Fruit fly (Drosophila melanogaster) whole organism, embryonic: Measurements from ENCODE around the gene Scox.

Experiments
- Asciz ChIP-seq: fragments of 200-800 bp; sonication (Bioruptor generic); optimal IDR thresholded peaks from 2 replicates; lab custom pipeline; 2017; ENCODE audit warnings: missing biosample characterization, mild to moderate bottlenecking, missing genetic modification characterization, missing genetic modification reagents
- Bdp1 ChIP-seq: fragments of 200-800 bp; sonication (Bioruptor generic); optimal IDR thresholded peaks from 3 replicates; lab custom pipeline; 2016; ENCODE audit warnings: missing biosample characterization, missing genetic modification characterization
- Blimp-1 ChIP-seq: fragments of 200-800 bp; sonication (Bioruptor generic); optimal IDR thresholded peaks from 3 replicates; lab custom pipeline; 2018; ENCODE audit warnings: missing biosample characterization, missing genetic modification characterization, mild to moderate bottlenecking, moderate library complexity, missing genetic modification reagents
- Bteb2 ChIP-seq: fragments of 200-800 bp; sonication (Bioruptor generic); optimal IDR thresholded peaks from 2 replicates; lab custom pipeline; 2016; ENCODE audit warnings: missing biosample characterization, missing genetic modification characterization
- CG11456 ChIP-seq: fragments of 200-800 bp; sonication (Bioruptor generic); IDR thresholded peaks from 3 replicates; pipeline ENCODE4 v1.3.6; 2022; ENCODE audit warnings: missing biosample characterization, missing genetic modification characterization
- CG12155 ChIP-seq: fragments of 200-800 bp; sonication (Bioruptor generic); optimal IDR thresholded peaks from 3 replicates; lab custom pipeline; 2016; ENCODE audit warnings: missing biosample characterization, missing genetic modification characterization
- CG15601 ChIP-seq: fragments of 200-800 bp; sonication (Bioruptor generic); optimal IDR thresholded peaks from 3 replicates; lab custom pipeline; 2019; ENCODE audit warnings: missing biosample characterization, mild to moderate bottlenecking, missing genetic modification characterization, moderate library complexity
- CG18011 ChIP-seq: fragments of 200-800 bp; sonication (Bioruptor generic); optimal IDR thresholded peaks from 2 replicates; lab custom pipeline; 2017; ENCODE audit warnings: missing biosample characterization, missing genetic modification characterization, mild to moderate bottlenecking, moderate library complexity, missing genotype
- CG18476 ChIP-seq: fragments of 200-800 bp; sonication (Bioruptor generic); optimal IDR thresholded peaks from 2 replicates; lab custom pipeline; 2016; ENCODE audit warnings: missing biosample characterization, mild to moderate bottlenecking, missing genetic modification characterization
- CG2116 ChIP-seq: fragments of 200-800 bp; sonication (Bioruptor generic); optimal IDR thresholded peaks from 3 replicates; lab custom pipeline; 2018; ENCODE audit warnings: missing biosample characterization, mild to moderate bottlenecking, missing genetic modification characterization
- CG32532 ChIP-seq: fragments of 200-800 bp; sonication (Bioruptor generic); IDR thresholded peaks from 2 replicates; pipeline ENCODE4 v1.3.6; 2022; ENCODE audit warnings: missing biosample characterization, missing genetic modification characterization
- CG4282 ChIP-seq: fragments of 200-800 bp; sonication (Bioruptor generic); optimal IDR thresholded peaks from 2 replicates; lab custom pipeline; 2016; ENCODE audit warnings: missing biosample characterization, missing genetic modification characterization
- CG4328 ChIP-seq: fragments of 200-800 bp; sonication (Bioruptor generic); optimal IDR thresholded peaks from 3 replicates; lab custom pipeline; 2017; ENCODE audit warnings: missing biosample characterization, missing genetic modification reagents, missing genetic modification characterization
- CG6854 ChIP-seq: fragments of 200-800 bp; sonication (Bioruptor generic); optimal IDR thresholded peaks from 3 replicates; lab custom pipeline; 2017; ENCODE audit warnings: missing biosample characterization, mild to moderate bottlenecking, missing genetic modification characterization
- CG7928 ChIP-seq: fragments of 200-800 bp; sonication (Bioruptor generic); optimal IDR thresholded peaks from 2 replicates; lab custom pipeline; 2017; ENCODE audit warnings: missing biosample characterization, mild to moderate bottlenecking, missing genetic modification characterization
- CG8281 ChIP-seq: fragments of 200-800 bp; sonication (Bioruptor generic); optimal IDR thresholded peaks from 2 replicates; lab custom pipeline; 2018; ENCODE audit warnings: missing biosample characterization, mild to moderate bottlenecking, missing genetic modification characterization, moderate library complexity
- CG8924 ChIP-seq: fragments of 200-800 bp; optimal IDR thresholded peaks from 3 replicates; lab custom pipeline; 2019; ENCODE audit warnings: missing biosample characterization, mild to moderate bottlenecking, missing genetic modification characterization, moderate library complexity
- CG8944 ChIP-seq: fragments of 200-800 bp; sonication (Bioruptor generic); optimal IDR thresholded peaks from 3 replicates; lab custom pipeline; 2016; ENCODE audit warnings: missing biosample characterization, missing genetic modification characterization
- Camta ChIP-seq: fragments of 200-800 bp; sonication (Bioruptor generic); optimal IDR thresholded peaks from 2 replicates; lab custom pipeline; 2016; ENCODE audit warnings: missing biosample characterization, missing genetic modification characterization
- Dip2 ChIP-seq: fragments of 200-800 bp; sonication (Bioruptor generic); IDR thresholded peaks from 2 replicates; pipeline ENCODE4 v1.3.6; 2022; ENCODE audit warnings: missing biosample characterization, missing genetic modification characterization
- Dref ChIP-seq: fragments of 200-800 bp; sonication (Bioruptor generic); IDR thresholded peaks from 2 replicates; pipeline ENCODE4 v1.3.6; 2022; ENCODE audit warnings: missing biosample characterization, missing genetic modification characterization
- Drgx ChIP-seq: fragments of 200-800 bp; sonication (Bioruptor generic); IDR thresholded peaks from 2 replicates; pipeline ENCODE4 v1.3.6; 2022; ENCODE audit warnings: missing biosample characterization, missing genetic modification characterization
- Hr51 ChIP-seq, 2 experiments: fragments of 200-800 bp; sonication (Bioruptor generic); optimal IDR thresholded peaks; 2 replicates in 1 of 2; 3 replicates in 1 of 2; lab custom pipeline; 2016 to 2018; ENCODE audit warnings: missing biosample characterization in 2 of 2, missing genetic modification characterization in 2 of 2, mild to moderate bottlenecking in 1 of 2, moderate library complexity in 1 of 2
- Meics ChIP-seq: fragments of 200-800 bp; sonication (Bioruptor generic); optimal IDR thresholded peaks from 2 replicates; lab custom pipeline; 2017; ENCODE audit warnings: missing biosample characterization, mild to moderate bottlenecking, missing genetic modification characterization
- Nf-YC ChIP-seq: fragments of 200-800 bp; optimal IDR thresholded peaks from 3 replicates; lab custom pipeline; 2019; ENCODE audit warnings: missing biosample characterization, mild to moderate bottlenecking, missing genetic modification characterization, moderate library complexity
- Rfx ChIP-seq: fragments of 200-800 bp; sonication (Bioruptor generic); IDR thresholded peaks from 2 replicates; pipeline ENCODE4 v1.3.6; 2022; ENCODE audit warnings: missing biosample characterization, missing genetic modification characterization
- Xbp1 ChIP-seq: fragments of 200-800 bp; sonication (Bioruptor generic); optimal IDR thresholded peaks from 3 replicates; lab custom pipeline; 2016; ENCODE audit warnings: missing biosample characterization, mild to moderate bottlenecking, missing genetic modification characterization
- ash1 ChIP-seq: fragments of 200-800 bp; sonication (Bioruptor generic); optimal IDR thresholded peaks from 2 replicates; lab custom pipeline; 2018; ENCODE audit warnings: missing biosample characterization, mild to moderate bottlenecking, missing genetic modification characterization
- bab2 ChIP-seq: fragments of 200-800 bp; sonication (Bioruptor generic); optimal IDR thresholded peaks from 2 replicates; lab custom pipeline; 2016; ENCODE audit warnings: missing biosample characterization, missing genetic modification characterization
- bsh ChIP-seq, 2 experiments: fragments of 200-800 bp; sonication (Bioruptor generic); optimal IDR thresholded peaks; 2 replicates each; lab custom pipeline; 2017 to 2018; ENCODE audit warnings: mild to moderate bottlenecking in 2 of 2, missing biosample characterization in 2 of 2, missing genetic modification characterization in 2 of 2, moderate library complexity in 1 of 2
- chif ChIP-seq, 2 experiments: fragments of 200-800 bp; sonication (Bioruptor generic); optimal IDR thresholded peaks; 3 replicates each; lab custom pipeline; 2016; ENCODE audit warnings: missing biosample characterization in 2 of 2, missing genetic modification characterization in 2 of 2
- chinmo ChIP-seq: fragments of 200-800 bp; sonication (Bioruptor generic); IDR thresholded peaks from 4 replicates; pipeline ENCODE4 v1.3.6; 2022; ENCODE audit warnings: missing biosample characterization, missing genetic modification characterization; ENCODE audit not compliant: partially characterized antibody
- dan ChIP-seq: fragments of 200-800 bp; sonication (Bioruptor generic); IDR thresholded peaks from 2 replicates; pipeline ENCODE4 v1.3.6; 2022; ENCODE audit warnings: missing biosample characterization, missing genetic modification characterization
- ems ChIP-seq: fragments of 200-800 bp; sonication (Bioruptor generic); optimal IDR thresholded peaks from 3 replicates; lab custom pipeline; 2016; ENCODE audit warnings: missing biosample characterization, missing genetic modification characterization
- fru ChIP-seq: fragments of >200 bp; optimal IDR thresholded peaks from 2 replicates; lab custom pipeline; 2017
- fu2 ChIP-seq: fragments of 200-800 bp; sonication (Bioruptor generic); optimal IDR thresholded peaks from 2 replicates; lab custom pipeline; 2016; ENCODE audit warnings: missing biosample characterization, missing genetic modification characterization
- grau ChIP-seq: fragments of 200-800 bp; optimal IDR thresholded peaks from 3 replicates; lab custom pipeline; 2019; ENCODE audit warnings: missing biosample characterization, mild to moderate bottlenecking, missing genetic modification characterization, moderate library complexity
- h ChIP-seq: fragments of >200 bp; optimal IDR thresholded peaks from 2 replicates; lab custom pipeline; 2017
- ham ChIP-seq: fragments of 200-800 bp; sonication (Bioruptor generic); IDR thresholded peaks from 2 replicates; pipeline ENCODE4 v1.3.6; 2022; ENCODE audit warnings: missing biosample characterization, missing genetic modification characterization
- hb ChIP-seq: fragments of 200-800 bp; sonication (Bioruptor generic); IDR thresholded peaks from 3 replicates; pipeline ENCODE4 v1.3.6; 2022; ENCODE audit warnings: missing biosample characterization, missing genetic modification characterization; ENCODE audit not compliant: partially characterized antibody
- lov ChIP-seq, 2 experiments: fragments of 200-800 bp in 1 of 2; fragments of >200 bp in 1 of 2; sonication (Bioruptor generic) in 1 of 2; IDR thresholded peaks in 1 of 2; optimal IDR thresholded peaks in 1 of 2; 2 replicates in 1 of 2; 3 replicates in 1 of 2; pipeline versions ENCODE4 v1.3.6 to Lab custom; 2017 to 2022; ENCODE audit warnings: missing biosample characterization in 1 of 2, missing genetic modification characterization in 1 of 2
- nau ChIP-seq: fragments of 200-800 bp; sonication (Bioruptor generic); optimal IDR thresholded peaks from 3 replicates; lab custom pipeline; 2017; ENCODE audit warnings: missing biosample characterization, mild to moderate bottlenecking, missing genetic modification characterization, missing genetic modification reagents
- nom ChIP-seq: fragments of 200-800 bp; sonication (Bioruptor generic); optimal IDR thresholded peaks from 2 replicates; lab custom pipeline; 2017; ENCODE audit warnings: missing biosample characterization, missing genetic modification characterization, mild to moderate bottlenecking, moderate library complexity, missing genetic modification reagents
- org-1 ChIP-seq: fragments of 200-800 bp; sonication (Bioruptor generic); optimal IDR thresholded peaks from 2 replicates; lab custom pipeline; 2017; ENCODE audit warnings: missing biosample characterization, missing genetic modification characterization
- pb ChIP-seq: fragments of 200-800 bp; sonication (Bioruptor generic); optimal IDR thresholded peaks from 3 replicates; lab custom pipeline; 2016; ENCODE audit warnings: missing biosample characterization, missing genetic modification characterization
- run ChIP-seq: fragments of 200-800 bp; sonication (Bioruptor generic); optimal IDR thresholded peaks from 3 replicates; lab custom pipeline; 2018; ENCODE audit warnings: missing biosample characterization, mild to moderate bottlenecking, missing genetic modification characterization
- slbo ChIP-seq: fragments of 200-800 bp; sonication (Bioruptor generic); IDR thresholded peaks from 2 replicates; pipeline ENCODE4 v1.3.6; 2022; ENCODE audit warnings: missing biosample characterization, missing genetic modification characterization
- tin ChIP-seq: fragments of 200-800 bp; sonication (Bioruptor generic); optimal IDR thresholded peaks from 3 replicates; lab custom pipeline; 2016; ENCODE audit warnings: missing biosample characterization, missing genetic modification characterization
- zf30C ChIP-seq: fragments of 200-800 bp; sonication (Bioruptor generic); optimal IDR thresholded peaks from 3 replicates; lab custom pipeline; 2018; ENCODE audit warnings: missing biosample characterization, mild to moderate bottlenecking, missing genetic modification characterization

The Scox gene

DNA sequence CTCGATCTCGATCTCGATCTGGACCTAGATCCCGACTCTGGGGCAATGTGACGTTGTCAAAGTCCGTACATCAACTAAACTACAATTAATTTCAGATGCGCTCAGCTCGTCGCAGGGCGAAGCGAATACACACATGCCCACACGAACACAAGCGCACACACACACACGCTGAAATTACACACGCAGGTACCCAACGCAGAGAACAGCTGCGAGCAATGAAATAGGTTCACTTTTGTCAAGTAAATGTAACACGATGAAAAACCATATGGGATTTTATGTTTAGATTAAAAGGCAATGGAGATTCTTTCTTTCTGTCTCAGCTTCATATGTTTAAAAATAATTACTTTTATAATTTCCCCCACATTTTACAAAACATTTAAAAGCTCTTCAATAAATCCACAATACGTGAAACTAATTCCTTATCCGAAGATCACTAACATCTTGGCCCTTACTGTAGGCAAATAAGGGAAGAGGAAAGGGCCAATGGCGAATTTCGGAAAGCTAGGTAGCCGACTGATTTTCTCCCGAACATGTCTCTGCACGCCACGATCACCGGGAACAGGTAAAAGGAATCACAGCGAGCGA, 31.6 kb upstream of the Scox start (continued):
- TF ChIP-seq Camta (GFP tag; lab: Kevin White, UChicago) (peak; percentile 72), run (tag; lab: Kevin White, UChicago) (peak; percentile 27), chinmo (GFP tag; lab: Robert Waterston, UW) (peak; percentile 72; the same call in 1 of the 4 replicates), slbo (GFP tag; lab: Robert Waterston, UW) (peak; percentile 86), Nf-YC (peak; percentile 81), Asciz (GFP tag; lab: Kevin White, UChicago) (peak; percentile 59), Xbp1 (GFP tag; lab: Kevin White, UChicago) (peak; percentile 79), grau (tag; lab: Kevin White, UChicago) (peak; percentile 68), nau (GFP tag; lab: Kevin White, UChicago) (peak; percentile 67), Meics (GFP tag; lab: Kevin White, UChicago) (peak; percentile 82), Dip2 (no peak), CG4328 (peak; percentile 67), fu2 (GFP tag; lab: Kevin White, UChicago) (peak; percentile 62), CG8281 (peak; percentile 57), CG8924 (tag; lab: Kevin White, UChicago) (peak; percentile 93), Rfx (peak; percentile 81), pb (GFP tag; lab: Kevin White, UChicago) (peak; percentile 57), Dref (GFP tag; lab: Robert Waterston, UW) (no peak), CG18476 (GFP tag; lab: Kevin White, UChicago) (peak; percentile 78), Bdp1 (GFP tag; lab: Kevin White, UChicago) (peak; percentile 48), Blimp-1 (peak; percentile 73), nom (peak; percentile 70), hb (GFP tag; lab: Robert Waterston, UW) (no peak), fru (no peak), org-1 (peak; percentile 78), CG18011 (GFP tag; lab: Kevin White, UChicago) (peak; percentile 45), ems (GFP tag; lab: Kevin White, UChicago) (peak; percentile 59), Bteb2 (GFP tag; lab: Kevin White, UChicago) (peak; percentile 59), CG7928 (GFP tag; lab: Kevin White, UChicago) (peak; percentile 53), h (no peak), ash1 (GFP tag; lab: Kevin White, UChicago) (no peak), bab2 (peak; percentile 48), CG2116 (GFP tag; lab: Kevin White, UChicago) (peak; percentile 59), zf30C (no peak), CG8944 (GFP tag; lab: Kevin White, UChicago) (peak; percentile 44), bsh (GFP tag; optimal IDR thresholded peaks at IDR 0.05; lab: Kevin White, UChicago) (peak; percentile 75 to 83), CG11456 (GFP tag; lab: Robert Waterston, UW) (0 out of 3 replicates have a peak, but pooled peaks have one; percentile 64), tin (GFP tag; lab: Kevin White, UChicago) (peak; percentile 74), CG15601 (tag; lab: Kevin White, UChicago) (peak; percentile 79), CG12155 (peak; percentile 75), CG4282 (GFP tag; lab: Kevin White, UChicago) (no peak), Drgx (GFP tag; lab: Robert Waterston, UW) (peak; percentile 75), chif (GFP tag; optimal IDR thresholded peaks at IDR 0.05; lab: Kevin White, UChicago) (peak; percentile 74 to 85), Hr51 (GFP tag; optimal IDR thresholded peaks at IDR 0.05; lab: Kevin White, UChicago) (peak; percentile 23 to 87), CG6854 (peak; percentile 82), ham (GFP tag; lab: Robert Waterston, UW) (no peak), CG32532 (peak; percentile 84), lov (optimal IDR thresholded peaks at IDR 0.05; lab: Kevin White, UChicago) (no peak), lov (GFP tag; IDR thresholded peaks at IDR 0.05; lab: Robert Waterston, UW) (0 out of 3 replicates have a peak, but pooled peaks have one; percentile 61), dan (GFP tag; lab: Robert Waterston, UW) (no peak)
